Fruit fly (Drosophila melanogaster) whole organism, embryonic: ENCODE data around the gene CG32189.

Experiments
- ATbp ChIP-seq: fragments of 200-800 bp; sonication (Bioruptor generic); optimal IDR thresholded peaks from 2 replicates; lab custom pipeline; 2017; ENCODE audit warnings: missing biosample characterization, mild to moderate bottlenecking, missing genetic modification characterization, missing genetic modification reagents
- Atf6 ChIP-seq: fragments of 200-800 bp; sonication (Bioruptor generic); IDR thresholded peaks from 2 replicates; pipeline ENCODE4 v1.3.6; 2022; ENCODE audit warnings: missing biosample characterization, missing genetic modification characterization
- Bgb ChIP-seq: fragments of 200-800 bp; sonication (Bioruptor generic); IDR thresholded peaks from 2 replicates; pipeline ENCODE4 v1.3.6; 2022; ENCODE audit warnings: missing biosample characterization, missing genetic modification characterization; ENCODE audit not compliant: partially characterized antibody
- CG10654 ChIP-seq: fragments of 200-800 bp; sonication (Bioruptor generic); optimal IDR thresholded peaks from 2 replicates; lab custom pipeline; 2016; ENCODE audit warnings: missing biosample characterization, missing genetic modification characterization
- CG11398 ChIP-seq: fragments of 200-800 bp; sonication (Bioruptor generic); optimal IDR thresholded peaks from 2 replicates; lab custom pipeline; 2016; ENCODE audit warnings: missing biosample characterization, missing genetic modification characterization
- CG11696 ChIP-seq: fragments of 200-800 bp; sonication (Bioruptor generic); IDR thresholded peaks from 2 replicates; pipeline ENCODE4 v1.3.6; 2022; ENCODE audit warnings: missing biosample characterization, missing genetic modification characterization
- CG14014 ChIP-seq: fragments of 200-800 bp; sonication (Bioruptor generic); IDR thresholded peaks from 2 replicates; pipeline ENCODE4 v1.3.6; 2022; ENCODE audit warnings: missing biosample characterization, missing genetic modification characterization
- CG15514 ChIP-seq: fragments of 200-800 bp; sonication (Bioruptor generic); optimal IDR thresholded peaks from 3 replicates; lab custom pipeline; 2017; ENCODE audit warnings: missing biosample characterization, missing genetic modification characterization, mild to moderate bottlenecking, moderate library complexity, missing genetic modification reagents
- CG15696 ChIP-seq: fragments of 200-800 bp; sonication (Bioruptor generic); optimal IDR thresholded peaks from 2 replicates; lab custom pipeline; 2019; ENCODE audit warnings: missing biosample characterization, mild to moderate bottlenecking, missing genetic modification characterization, moderate library complexity
- CG16779 ChIP-seq: fragments of 200-800 bp; sonication (Bioruptor generic); IDR thresholded peaks from 2 replicates; pipeline ENCODE4 v1.3.6; 2022; ENCODE audit warnings: missing biosample characterization, missing genetic modification characterization
- CG16815 ChIP-seq: fragments of 200-800 bp; sonication (Bioruptor generic); optimal IDR thresholded peaks from 3 replicates; lab custom pipeline; 2017; ENCODE audit warnings: missing biosample characterization, mild to moderate bottlenecking, missing genetic modification characterization
- CG4617 ChIP-seq: fragments of 200-800 bp; sonication (Bioruptor generic); optimal IDR thresholded peaks from 3 replicates; lab custom pipeline; 2016; ENCODE audit warnings: missing biosample characterization, missing genetic modification characterization, borderline replicate concordance
- CG4707 ChIP-seq: fragments of 200-800 bp; sonication (Bioruptor generic); optimal IDR thresholded peaks from 2 replicates; lab custom pipeline; 2018; ENCODE audit warnings: missing biosample characterization, mild to moderate bottlenecking, missing genetic modification characterization, moderate library complexity
- CG7963 ChIP-seq: fragments of 200-800 bp; sonication (Bioruptor generic); IDR thresholded peaks from 3 replicates; pipeline ENCODE4 v1.3.6; 2022; ENCODE audit warnings: missing biosample characterization, missing genetic modification characterization; ENCODE audit not compliant: partially characterized antibody
- CG7987 ChIP-seq: fragments of 200-800 bp; sonication (Bioruptor generic); optimal IDR thresholded peaks from 2 replicates; lab custom pipeline; 2018; ENCODE audit warnings: missing biosample characterization, mild to moderate bottlenecking, missing genetic modification characterization, moderate library complexity
- CG8290 ChIP-seq, 3 experiments: fragments of 200-800 bp; sonication (Bioruptor generic); optimal IDR thresholded peaks; 2 replicates each; lab custom pipeline; 2016 to 2019; ENCODE audit warnings: missing biosample characterization in 3 of 3, missing genetic modification characterization in 3 of 3, mild to moderate bottlenecking in 2 of 3, moderate library complexity in 1 of 3
- Dp ChIP-seq: fragments of 200-800 bp; sonication (Bioruptor generic); optimal IDR thresholded peaks from 2 replicates; lab custom pipeline; 2018; ENCODE audit warnings: missing biosample characterization, mild to moderate bottlenecking, missing genetic modification characterization, moderate library complexity
- Ets65A ChIP-seq: fragments of 200-800 bp; sonication (Bioruptor generic); peaks from one replicate; lab custom pipeline; 2016; ENCODE audit warnings: missing biosample characterization, missing genetic modification characterization
- GATAe ChIP-seq: fragments of 200-800 bp; sonication (Bioruptor generic); conservative IDR thresholded peaks from 2 replicates; pipeline ENCODE4 v1.3.6; 2022; ENCODE audit warnings: missing biosample characterization, missing genetic modification characterization
- Jarid2 ChIP-seq: fragments of 200-800 bp; sonication (Bioruptor generic); optimal IDR thresholded peaks from 3 replicates; lab custom pipeline; 2017; ENCODE audit warnings: mild to moderate bottlenecking, missing biosample characterization, missing genetic modification reagents, missing genetic modification characterization
- MBD-R2 ChIP-seq: fragments of 200-800 bp; sonication (Bioruptor generic); IDR thresholded peaks from 2 replicates; pipeline ENCODE4 v1.3.6; 2022; ENCODE audit warnings: missing biosample characterization, missing genetic modification characterization
- Mes4 ChIP-seq: fragments of 200-800 bp; sonication (Bioruptor generic); optimal IDR thresholded peaks from 2 replicates; lab custom pipeline; 2016; ENCODE audit warnings: missing biosample characterization, missing genetic modification characterization
- Myb ChIP-seq: fragments of 200-800 bp; sonication (Bioruptor generic); optimal IDR thresholded peaks from 2 replicates; lab custom pipeline; 2016; ENCODE audit warnings: missing biosample characterization, missing genetic modification characterization
- Pdp1 ChIP-seq, 2 experiments: fragments of 200-800 bp; sonication (Bioruptor generic); optimal IDR thresholded peaks; 3 replicates each; lab custom pipeline; 2016; ENCODE audit warnings: missing biosample characterization in 2 of 2, missing genetic modification characterization in 2 of 2, mild to moderate bottlenecking in 1 of 2, moderate library complexity in 1 of 2
- Rfx ChIP-seq: fragments of 200-800 bp; sonication (Bioruptor generic); IDR thresholded peaks from 2 replicates; pipeline ENCODE4 v1.3.6; 2022; ENCODE audit warnings: missing biosample characterization, missing genetic modification characterization
- Rx ChIP-seq: fragments of 200-800 bp; sonication (Bioruptor generic); IDR thresholded peaks from 2 replicates; pipeline ENCODE4 v1.3.6; 2022; ENCODE audit warnings: missing biosample characterization, missing genetic modification characterization
- Side ChIP-seq: fragments of 200-800 bp; sonication (Bioruptor generic); optimal IDR thresholded peaks from 2 replicates; lab custom pipeline; 2016; ENCODE audit warnings: missing biosample characterization, missing genetic modification characterization
- Six4 ChIP-seq: fragments of 200-800 bp; sonication (Bioruptor generic); optimal IDR thresholded peaks from 2 replicates; lab custom pipeline; 2016; ENCODE audit warnings: missing biosample characterization, missing genetic modification characterization
- Taf1 ChIP-seq: fragments of 200-800 bp; sonication (Bioruptor generic); IDR thresholded peaks from 2 replicates; pipeline ENCODE4 v1.3.6; 2022; ENCODE audit warnings: missing biosample characterization, missing genetic modification characterization
- Vsx1 ChIP-seq: fragments of 200-800 bp; sonication (Bioruptor generic); optimal IDR thresholded peaks from 2 replicates; lab custom pipeline; 2017; ENCODE audit warnings: missing biosample characterization, mild to moderate bottlenecking, missing genetic modification characterization, missing genetic modification reagents
- Xbp1 ChIP-seq: fragments of 200-800 bp; sonication (Bioruptor generic); optimal IDR thresholded peaks from 3 replicates; lab custom pipeline; 2016; ENCODE audit warnings: missing biosample characterization, mild to moderate bottlenecking, missing genetic modification characterization
- ara ChIP-seq: fragments of 200-800 bp; sonication (Bioruptor generic); IDR thresholded peaks from 2 replicates; pipeline ENCODE4 v1.3.6; 2022; ENCODE audit warnings: missing biosample characterization, missing genetic modification characterization
- bcd ChIP-seq: fragments of 200-800 bp; sonication (Bioruptor generic); optimal IDR thresholded peaks from 2 replicates; lab custom pipeline; 2017; ENCODE audit warnings: missing biosample characterization, mild to moderate bottlenecking, missing genetic modification characterization
- cas ChIP-seq: fragments of 200-800 bp; sonication (Bioruptor generic); IDR thresholded peaks from 2 replicates; pipeline ENCODE4 v1.3.6; 2022; ENCODE audit warnings: missing biosample characterization, missing genetic modification characterization
- cato ChIP-seq: fragments of 200-800 bp; sonication (Bioruptor generic); optimal IDR thresholded peaks from 2 replicates; lab custom pipeline; 2016; ENCODE audit warnings: missing biosample characterization, missing genetic modification characterization, borderline replicate concordance
- caup ChIP-seq: fragments of 200-800 bp; sonication (Bioruptor generic); optimal IDR thresholded peaks from 3 replicates; lab custom pipeline; 2017; ENCODE audit warnings: missing biosample characterization, mild to moderate bottlenecking, missing genetic modification characterization, moderate library complexity; ENCODE audit not compliant: severe bottlenecking
- ci ChIP-seq: fragments of 200-800 bp; sonication (Bioruptor generic); IDR thresholded peaks from 3 replicates; pipeline ENCODE4 v1.3.6; 2022; ENCODE audit warnings: missing biosample characterization, missing genetic modification characterization
- crp ChIP-seq, 2 experiments: fragments of 200-800 bp; sonication (Bioruptor generic); optimal IDR thresholded peaks; 2 replicates in 1 of 2; 3 replicates in 1 of 2; lab custom pipeline; 2017; ENCODE audit warnings: missing biosample characterization in 2 of 2, missing genetic modification characterization in 2 of 2, mild to moderate bottlenecking in 1 of 2, moderate library complexity in 1 of 2
- dimm ChIP-seq: fragments of 200-800 bp; sonication (Bioruptor generic); IDR thresholded peaks from 2 replicates; pipeline ENCODE4 v1.3.6; 2022; ENCODE audit warnings: missing biosample characterization, missing genetic modification characterization
- dmrt99B ChIP-seq: fragments of 200-800 bp; sonication (Bioruptor generic); optimal IDR thresholded peaks from 2 replicates; lab custom pipeline; 2018; ENCODE audit warnings: missing biosample characterization, mild to moderate bottlenecking, missing genetic modification characterization, moderate library complexity
- esg ChIP-seq: fragments of 200-800 bp; sonication (Bioruptor generic); conservative IDR thresholded peaks from 2 replicates; pipeline ENCODE4 v1.3.6; 2022; ENCODE audit warnings: missing biosample characterization, missing genetic modification characterization
- exex ChIP-seq: fragments of 200-800 bp; sonication (Bioruptor generic); optimal IDR thresholded peaks from 4 replicates; lab custom pipeline; 2018; ENCODE audit warnings: missing biosample characterization, mild to moderate bottlenecking, missing genetic modification characterization, moderate library complexity
- gt ChIP-seq: fragments of 200-800 bp; sonication (Bioruptor generic); IDR thresholded peaks from 2 replicates; pipeline ENCODE4 v1.3.6; 2022; ENCODE audit warnings: missing biosample characterization, missing genetic modification characterization
- mirr ChIP-seq: fragments of 200-800 bp; sonication (Bioruptor generic); optimal IDR thresholded peaks from 3 replicates; lab custom pipeline; 2018; ENCODE audit warnings: missing biosample characterization, mild to moderate bottlenecking, missing genetic modification characterization
- mld ChIP-seq: fragments of 200-800 bp; sonication (Bioruptor generic); IDR thresholded peaks from 3 replicates; pipeline ENCODE4 v1.3.6; 2022; ENCODE audit warnings: missing biosample characterization, missing genetic modification characterization; ENCODE audit not compliant: partially characterized antibody
- otp ChIP-seq: fragments of 200-800 bp; sonication (Bioruptor generic); IDR thresholded peaks from 3 replicates; pipeline ENCODE4, ENCODE4 v1.3.6; 2022; ENCODE audit warnings: missing biosample characterization, missing genetic modification characterization
- sens ChIP-seq: fragments of 200-800 bp; sonication (Bioruptor generic); peaks from one replicate; lab custom pipeline; 2016; ENCODE audit warnings: missing biosample characterization, missing genetic modification characterization
- stwl ChIP-seq: fragments of 200-800 bp; sonication (Bioruptor generic); optimal IDR thresholded peaks from 3 replicates; lab custom pipeline; 2018; ENCODE audit warnings: missing biosample characterization, mild to moderate bottlenecking, missing genetic modification characterization, moderate library complexity
- tx ChIP-seq: fragments of 200-800 bp; sonication (Bioruptor generic); optimal IDR thresholded peaks from 2 replicates; lab custom pipeline; 2016; ENCODE audit warnings: missing biosample characterization, missing genetic modification characterization

Gene CG32189

dm6 chr3L:17808597-17809213 is 26.3 kb downstream of the CG32189 start, which contains the start of gene CG32191 (continued):
- TF ChIP-seq Vsx1 (GFP tag; lab: Kevin White, UChicago) (peak; percentile 3), cato (GFP tag; lab: Kevin White, UChicago) (no peak), Side (GFP tag; lab: Kevin White, UChicago) (no peak), CG7987 (peak; percentile 27), GATAe (GFP tag; lab: Robert Waterston, UW) (no peak), Bgb (GFP tag; lab: Robert Waterston, UW) (no peak), mld (no peak), CG8290 (GFP tag; optimal IDR thresholded peaks at IDR 0.05; lab: Kevin White, UChicago) (no peak), CG8290 (tag; optimal IDR thresholded peaks at IDR 0.05; lab: Kevin White, UChicago) (peak in 1 of 2 experiments; percentile 53), gt (no peak), Jarid2 (peak; percentile 27), Mes4 (no peak), esg (GFP tag; lab: Robert Waterston, UW) (no peak), CG15514 (GFP tag; lab: Kevin White, UChicago) (peak; percentile 48), ci (0 out of 3 replicates have a peak, but pooled peaks have one; percentile 31), caup (peak; percentile 50), Rfx (peak; percentile 18; the same call in 1 of the 2 replicates), Atf6 (GFP tag; lab: Robert Waterston, UW) (0 out of 2 replicates have a peak, but pooled peaks have one; percentile 32), cas (no peak), CG11398 (GFP tag; lab: Kevin White, UChicago) (no peak), CG16815 (GFP tag; lab: Kevin White, UChicago) (no peak)

DNA sequence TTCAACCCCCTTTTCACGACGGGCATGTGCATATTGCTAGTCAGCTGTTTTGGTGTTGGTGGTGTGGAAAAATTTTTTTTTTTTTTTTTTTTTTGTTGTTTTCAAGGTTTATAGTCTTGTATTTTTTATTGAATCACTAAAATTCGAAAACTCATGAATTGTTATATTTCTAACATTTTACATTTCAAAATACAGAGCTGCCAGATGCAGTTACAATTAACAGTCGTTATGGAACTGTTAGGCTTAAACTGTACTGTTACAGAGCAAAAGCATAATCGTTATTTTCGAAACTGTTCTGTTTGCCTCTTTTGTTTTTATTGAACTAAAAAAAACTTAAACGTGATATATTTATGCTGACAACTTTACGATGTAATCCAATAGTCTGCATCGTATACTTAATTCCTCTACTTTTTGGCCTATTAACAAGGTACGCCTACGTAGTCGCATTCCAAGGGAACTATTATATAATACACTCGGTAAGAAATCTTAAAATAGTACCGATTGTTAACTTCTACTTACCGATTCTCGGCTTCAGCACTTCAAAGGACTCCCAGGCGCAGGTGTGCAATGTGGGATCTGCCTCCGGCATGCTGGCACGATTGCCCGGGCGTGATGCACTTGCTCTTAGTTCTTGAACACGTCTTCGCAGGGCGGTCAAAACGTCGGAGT is 28.5 kb downstream of the CG32189 start, which contains the start of gene CG32187:
TSS of gene CG32187 (minus strand) at position 9 of the 669 bp plus-strand sequence.
- TF ChIP-seq dimm (GFP tag; lab: Robert Waterston, UW) (no peak), CG11696 (GFP tag; lab: Robert Waterston, UW) (no peak), Dp (peak; percentile 15), Ets65A (GFP tag; lab: Kevin White, UChicago) (peak; percentile 16), ara (no peak), Pdp1 (GFP tag; optimal IDR thresholded peaks at IDR 0.05; lab: Kevin White, UChicago) (peak in 1 of 2 experiments; percentile 92), Taf1 (no peak), Rx (GFP tag; lab: Robert Waterston, UW) (no peak), exex (tag; lab: Kevin White, UChicago) (no peak), CG14014 (GFP tag; lab: Robert Waterston, UW) (no peak), CG4617 (GFP tag; lab: Kevin White, UChicago) (no peak), crp (GFP tag; optimal IDR thresholded peaks at IDR 0.05; lab: Kevin White, UChicago) (peak in 1 of 2 experiments; percentile 59), CG16779 (GFP tag; lab: Robert Waterston, UW) (no peak), CG7963 (no peak), dmrt99B (tag; lab: Kevin White, UChicago) (no peak), Myb (GFP tag; lab: Kevin White, UChicago) (peak; percentile 74), Six4 (no peak), tx (GFP tag; lab: Kevin White, UChicago) (no peak), bcd (no peak), otp (GFP tag; lab: Robert Waterston, UW) (no peak), CG4707 (GFP tag; lab: Kevin White, UChicago) (no peak), CG15696 (no peak), CG10654 (GFP tag; lab: Kevin White, UChicago) (no peak), mirr (GFP tag; lab: Kevin White, UChicago) (no peak), sens (GFP tag; lab: Kevin White, UChicago) (peak; percentile 3), stwl (tag; lab: Kevin White, UChicago) (peak; percentile 7), Xbp1 (GFP tag; lab: Kevin White, UChicago) (no peak), ATbp (GFP tag; lab: Kevin White, UChicago) (no peak), MBD-R2 (GFP tag; lab: Robert Waterston, UW) (0 out of 2 replicates have a peak, but pooled peaks have one; percentile 10)
